Fruit fly (Drosophila melanogaster): Measurements from ENCODE around the gene CG44303.

Gene CG44303

dm6 chrX:6711295-6711694, 24.1 kb upstream of the CG44303 start (continued):
- TF ChIP-seq Abd-B (GFP tag; optimal IDR thresholded peaks at IDR 0.05) (no peak), GATAd (GFP tag; optimal IDR thresholded peaks at IDR 0.05) (no peak), OdsH (GFP tag; optimal IDR thresholded peaks at IDR 0.05) (peak; percentile 58), dsf (GFP tag; optimal IDR thresholded peaks at IDR 0.05; ENCODE audit: borderline replicate concordance) (no peak), Hr78 (GFP tag; optimal IDR thresholded peaks at IDR 0.05) (no peak), rgr (GFP tag; optimal IDR thresholded peaks at IDR 0.05) (peak; percentile 62), dmrt93B (GFP tag; optimal IDR thresholded peaks at IDR 0.05) (peak; percentile 22)

- no peak for TF ChIP-seq Myc (optimal IDR thresholded peaks at IDR 0.05)
- no peak for TF ChIP-seq OdsH (GFP tag; optimal IDR thresholded peaks at IDR 0.05)
- TF ChIP-seq CG9705 (GFP tag; optimal IDR thresholded peaks at IDR 0.05) = no peak
- TF ChIP-seq Jra (GFP tag; optimal IDR thresholded peaks at IDR 0.05) = no peak
- TF ChIP-seq sage (GFP tag; optimal IDR thresholded peaks at IDR 0.05) = no peak
- TF ChIP-seq Hr83 (GFP tag; optimal IDR thresholded peaks at IDR 0.05; ENCODE audit: poor library complexity, severe bottlenecking) = no peak
- no peak for TF ChIP-seq N (GFP tag; optimal IDR thresholded peaks at IDR 0.05)
- TF ChIP-seq sv (GFP tag; optimal IDR thresholded peaks at IDR 0.05) = no peak
- TF ChIP-seq Vsx2 (GFP tag; optimal IDR thresholded peaks at IDR 0.05; ENCODE audit: partially characterized antibody) = no peak
- TF ChIP-seq lola (GFP tag; optimal IDR thresholded peaks at IDR 0.05) = no peak
Measured at dm6 chrX:6710665-6711064, 23.4 kb upstream of the CG44303 start.

dm6 chrX:6710258-6710657, 23.0 kb upstream of the CG44303 start:
- TF ChIP-seq brk (GFP tag; optimal IDR thresholded peaks at IDR 0.05) (no peak), pan (optimal IDR thresholded peaks at IDR 0.05) (no peak), woc (GFP tag; optimal IDR thresholded peaks at IDR 0.05) (no peak), GATAd (GFP tag; optimal IDR thresholded peaks at IDR 0.05) (no peak), HLH106 (tag; optimal IDR thresholded peaks at IDR 0.05) (no peak), h (GFP tag; optimal IDR thresholded peaks at IDR 0.05) (no peak), dl (GFP tag; optimal IDR thresholded peaks at IDR 0.05; ENCODE audit: insufficient read depth in 1 of 2, partially characterized antibody in 2 of 2) (no peak), Vsx2 (GFP tag; optimal IDR thresholded peaks at IDR 0.05; ENCODE audit: partially characterized antibody) (no peak), jim (GFP tag; optimal IDR thresholded peaks at IDR 0.05) (no peak), usp (GFP tag; optimal IDR thresholded peaks at IDR 0.05) (no peak), CG32264 (GFP tag; optimal IDR thresholded peaks at IDR 0.05) (no peak), Abd-B (GFP tag; optimal IDR thresholded peaks at IDR 0.05) (no peak), Jra (GFP tag; optimal IDR thresholded peaks at IDR 0.05) (no peak), CrebA (GFP tag; optimal IDR thresholded peaks at IDR 0.05; ENCODE audit: borderline replicate concordance) (no peak), sv (GFP tag; optimal IDR thresholded peaks at IDR 0.05) (no peak), dmrt93B (GFP tag; optimal IDR thresholded peaks at IDR 0.05) (no peak), psq (GFP tag; optimal IDR thresholded peaks at IDR 0.05) (no peak), br (GFP tag; optimal IDR thresholded peaks at IDR 0.05) (no peak), OdsH (GFP tag; optimal IDR thresholded peaks at IDR 0.05) (no peak)

- no peak for TF ChIP-seq dmrt93B (GFP tag; optimal IDR thresholded peaks at IDR 0.05)
- no peak for TF ChIP-seq Abd-B (GFP tag; optimal IDR thresholded peaks at IDR 0.05)
- no peak for TF ChIP-seq br (GFP tag; optimal IDR thresholded peaks at IDR 0.05)
- no peak for TF ChIP-seq jim (GFP tag; optimal IDR thresholded peaks at IDR 0.05)
- no peak for TF ChIP-seq Jra (GFP tag; optimal IDR thresholded peaks at IDR 0.05)
- TF ChIP-seq sv (GFP tag; optimal IDR thresholded peaks at IDR 0.05) = no peak
- TF ChIP-seq CG32264 (GFP tag; optimal IDR thresholded peaks at IDR 0.05) = no peak
- no peak for TF ChIP-seq foxo (GFP tag; optimal IDR thresholded peaks at IDR 0.05)
- no peak for TF ChIP-seq Mio (GFP tag; optimal IDR thresholded peaks at IDR 0.05)
- TF ChIP-seq lola (GFP tag; optimal IDR thresholded peaks at IDR 0.05) = no peak
- TF ChIP-seq sage (GFP tag; optimal IDR thresholded peaks at IDR 0.05) = no peak
- no peak for TF ChIP-seq Myc (optimal IDR thresholded peaks at IDR 0.05)
- TF ChIP-seq ey (GFP tag; optimal IDR thresholded peaks at IDR 0.05) = no peak
- TF ChIP-seq Dfd (GFP tag; optimal IDR thresholded peaks at IDR 0.05) = no peak
- TF ChIP-seq Hr83 (GFP tag; optimal IDR thresholded peaks at IDR 0.05; ENCODE audit: poor library complexity, severe bottlenecking) = no peak
- no peak for TF ChIP-seq HLH106 (tag; optimal IDR thresholded peaks at IDR 0.05)
Measured at dm6 chrX:6709252-6710037, 22.2 kb upstream of the CG44303 start.

Measured in whole organism, wandering third instar larva.